Worm (Caenorhabditis elegans) whole organism, early embryonic: Measurements from ENCODE around the gene sri-67.
A peak's percentile ranks its signal among the peaks of the same experiment; 100 is the strongest.

Experiments
- B0310.2 ChIP-seq: sonication (generic microtip); optimal IDR thresholded peaks from 2 replicates; lab custom pipeline; 2016; ENCODE audit warnings: mild to moderate bottlenecking, missing genetic modification characterization, missing compliant biosample characterization
- F13C5.2 ChIP-seq: sonication (generic microtip); optimal IDR thresholded peaks from 2 replicates; lab custom pipeline; 2017; ENCODE audit warnings: mild to moderate bottlenecking, missing genetic modification characterization, inconsistent platforms, missing compliant biosample characterization
- aly-1 ChIP-seq: sonication (generic microtip); optimal IDR thresholded peaks from 2 replicates; lab custom pipeline; 2016; ENCODE audit warnings: missing genetic modification characterization, missing compliant biosample characterization
- ama-1 ChIP-seq: fragments of 150-350 bp; optimal IDR thresholded peaks from 2 replicates; lab custom pipeline; 2014
- ceh-13 ChIP-seq: fragments of 200-800 bp; sonication (Bioruptor generic); optimal IDR thresholded peaks from 2 replicates; lab custom pipeline; 2018; ENCODE audit warnings: mild to moderate bottlenecking, missing genetic modification characterization, missing compliant biosample characterization
- ceh-36 ChIP-seq: sonication (generic microtip); optimal IDR thresholded peaks from 2 replicates; lab custom pipeline; 2016; ENCODE audit warnings: missing genetic modification characterization, inconsistent platforms, missing compliant biosample characterization
- ets-7 ChIP-seq: sonication (generic microtip); optimal IDR thresholded peaks from 2 replicates; lab custom pipeline; 2016; ENCODE audit warnings: missing genotype, missing genetic modification characterization, missing compliant biosample characterization
- flt-1 ChIP-seq: fragments of 200-800 bp; sonication (Bioruptor generic); IDR thresholded peaks from 2 replicates; pipeline ENCODE4 v1.3.6; 2022; ENCODE audit warnings: missing genetic modification characterization, missing compliant biosample characterization
- hmbx-1 ChIP-seq: sonication (generic microtip); optimal IDR thresholded peaks from 2 replicates; lab custom pipeline; 2016; ENCODE audit warnings: mild to moderate bottlenecking, missing genetic modification characterization, missing compliant biosample characterization
- hmg-4 ChIP-seq: fragments of 200-800 bp; sonication (Bioruptor generic); optimal IDR thresholded peaks from 2 replicates; lab custom pipeline; 2018; ENCODE audit warnings: mild to moderate bottlenecking, missing genetic modification characterization, missing compliant biosample characterization
- hnd-1 ChIP-seq: sonication (generic microtip); optimal IDR thresholded peaks from 2 replicates; lab custom pipeline; 2016; ENCODE audit warnings: missing genetic modification characterization, missing compliant biosample characterization
- pes-1 ChIP-seq: fragments of 200-800 bp; sonication (Bioruptor generic); IDR thresholded peaks from 2 replicates; pipeline ENCODE4 v1.3.6; 2022; ENCODE audit warnings: missing genetic modification reagents, missing genetic modification characterization, missing compliant biosample characterization
- scrt-1 ChIP-seq: fragments of 200-800 bp; sonication (Bioruptor generic); IDR thresholded peaks from 2 replicates; pipeline ENCODE4 v1.3.6; 2022; ENCODE audit warnings: missing genetic modification characterization, missing compliant biosample characterization
- sea-1 ChIP-seq: fragments of 200-800 bp; sonication (Bioruptor generic); conservative IDR thresholded peaks from 2 replicates; pipeline ENCODE4 v1.3.6; 2022; ENCODE audit warnings: missing genetic modification characterization, missing compliant biosample characterization
- tbx-11 ChIP-seq: fragments of 200-800 bp; sonication (Bioruptor generic); IDR thresholded peaks from 2 replicates; pipeline ENCODE4 v1.3.6; 2022; ENCODE audit warnings: missing genetic modification characterization, missing compliant biosample characterization
- tbx-37 ChIP-seq: fragments of 200-800 bp; sonication (Bioruptor generic); conservative IDR thresholded peaks from 2 replicates; pipeline ENCODE4 v1.3.6; 2022; ENCODE audit warnings: missing genetic modification reagents, missing genetic modification characterization, missing compliant biosample characterization
- tra-4 ChIP-seq: sonication (generic microtip); optimal IDR thresholded peaks from 2 replicates; lab custom pipeline; 2017; ENCODE audit warnings: missing genetic modification characterization, missing compliant biosample characterization

sri-67 gene

DNA sequence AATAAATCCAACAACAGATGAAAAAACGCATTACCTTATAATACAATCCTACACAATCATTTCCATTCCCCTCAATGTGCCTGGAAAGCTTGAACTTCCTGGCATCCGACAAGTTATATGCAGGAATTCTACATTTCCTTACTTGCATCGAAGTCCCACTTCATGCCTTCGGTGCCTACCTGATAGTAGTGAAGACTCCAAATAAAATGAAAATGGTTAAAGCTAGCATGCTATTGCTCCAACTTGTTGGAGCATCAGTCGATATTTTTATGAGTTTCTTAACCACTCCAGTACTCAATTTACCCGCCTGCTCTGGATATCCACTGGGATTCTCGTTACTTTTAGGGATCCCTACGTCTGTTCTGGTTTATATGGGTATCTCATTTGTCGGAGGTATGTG, 22.2 kb upstream of the sri-67 start, which contains the start of gene srh-171:
srh-171 (plus strand) TSS at position 75 of the 400 bp plus-strand sequence.
- TF ChIP-seq F13C5.2 (no peak), hmg-4 (GFP tag; lab: Kevin White, UChicago) (no peak), ama-1 (lab: Kevin White, UChicago) (peak; percentile 78), aly-1 (no peak)

DNA sequence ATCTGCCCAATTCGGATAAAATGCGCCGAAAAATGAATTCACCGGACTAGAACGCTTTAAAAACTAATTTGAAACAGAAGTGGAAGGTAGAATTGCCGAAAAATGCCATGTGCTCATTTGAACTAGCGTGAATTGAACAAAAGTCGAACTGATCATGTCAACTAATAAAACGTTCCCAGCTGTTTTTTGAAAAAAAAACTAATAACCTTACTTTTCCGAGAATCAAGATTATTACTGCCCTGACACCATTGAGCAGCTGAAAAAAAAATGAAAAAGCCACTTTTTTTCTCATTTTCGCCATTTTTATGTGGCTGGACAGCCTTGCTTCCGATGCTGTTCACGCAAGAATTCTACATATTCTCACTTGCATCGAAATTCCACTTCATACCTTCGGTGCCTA, 14.8 kb upstream of the sri-67 start, which contains the start of gene srh-173:
srh-173 (plus strand) TSS at position 301 of the 400 bp plus-strand sequence.
- TF ChIP-seq ceh-13 (GFP tag; lab: Kevin White, UChicago) = no peak
- TF ChIP-seq tbx-11 (GFP tag; lab: Robert Waterston, UW) = no peak
- TF ChIP-seq tbx-37 (GFP tag; lab: Robert Waterston, UW) = no peak
- no peak for TF ChIP-seq sea-1 (GFP tag; lab: Robert Waterston, UW)
- TF ChIP-seq hmbx-1 (tag; lab: Kevin White, UChicago) = no peak
- no peak for TF ChIP-seq scrt-1
- TF ChIP-seq ets-7 (tag; lab: Kevin White, UChicago) = no peak
- no peak for TF ChIP-seq ama-1 (lab: Kevin White, UChicago)
- no peak for TF ChIP-seq hmg-4 (GFP tag; lab: Kevin White, UChicago)
- TF ChIP-seq B0310.2 (tag; lab: Kevin White, UChicago) = no peak
- no peak for TF ChIP-seq hnd-1

DNA sequence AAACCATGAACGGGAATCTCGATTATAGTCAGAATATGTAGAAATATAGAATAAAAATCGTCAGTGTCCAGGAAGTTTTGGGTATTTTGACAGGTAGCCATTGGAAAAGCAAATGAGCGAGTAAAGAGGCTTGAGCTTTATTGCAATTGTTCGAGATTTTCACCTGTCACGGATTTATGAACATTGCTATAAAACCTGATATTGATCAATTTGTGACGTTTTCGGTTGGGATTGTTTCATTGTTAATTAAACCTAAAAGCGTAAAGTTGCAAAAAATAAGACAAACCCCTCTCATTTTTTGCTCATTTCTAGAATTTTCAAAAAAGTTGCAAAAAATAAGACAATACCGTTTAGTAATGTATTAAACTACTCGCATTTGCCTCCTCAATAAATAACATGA, 9.6 kb upstream of the sri-67 start, which contains the start of gene srh-183:
srh-183 (minus strand) TSS at position 101 of the 400 bp plus-strand sequence.
- TF ChIP-seq tbx-37 (GFP tag; lab: Robert Waterston, UW) = no peak
- no peak for TF ChIP-seq ets-7 (tag; lab: Kevin White, UChicago)

DNA sequence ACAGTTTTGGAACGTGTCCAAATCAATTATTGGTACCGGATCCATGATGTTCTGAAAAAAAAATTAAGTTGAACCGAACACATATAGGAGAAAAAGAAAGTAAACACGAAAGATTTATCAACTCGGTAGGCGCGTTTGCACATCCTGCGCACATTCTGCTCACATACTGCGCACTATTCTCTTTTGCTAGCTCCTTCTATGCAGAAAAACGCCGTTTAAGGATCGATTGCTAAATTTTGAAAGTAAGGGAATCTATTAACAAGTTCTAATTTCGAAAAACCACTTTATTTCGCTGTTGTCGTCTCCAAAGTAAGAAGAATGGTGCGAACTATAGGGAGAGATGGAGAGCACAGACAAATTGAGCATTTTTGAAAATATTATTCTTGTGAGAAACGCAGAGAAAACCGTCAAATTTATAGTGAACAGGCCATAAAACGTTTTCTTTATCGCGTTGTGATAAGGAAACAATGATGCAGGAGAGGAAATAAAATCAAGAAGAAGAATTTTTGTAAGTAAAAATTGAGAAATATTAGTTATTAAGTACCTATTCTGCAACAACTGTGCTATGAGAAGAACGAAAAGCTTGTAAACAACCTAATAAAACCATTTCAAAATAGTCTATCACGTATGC, 5.8 kb upstream of the sri-67 start, which contains the start of gene Y60A3A.24:
Y60A3A.24 (minus strand) TSS at position 51 of the 631 bp plus-strand sequence.
- TF ChIP-seq aly-1 = no peak
- no peak for TF ChIP-seq F13C5.2
- TF ChIP-seq B0310.2 (tag; lab: Kevin White, UChicago) = no peak
- TF ChIP-seq sea-1 (GFP tag; lab: Robert Waterston, UW) = no peak
- TF ChIP-seq hmg-4 (GFP tag; lab: Kevin White, UChicago) = no peak
- TF ChIP-seq ceh-13 (GFP tag; lab: Kevin White, UChicago) = no peak
- TF ChIP-seq tbx-11 (GFP tag; lab: Robert Waterston, UW) = no peak
- no peak for TF ChIP-seq flt-1 (GFP tag; lab: Robert Waterston, UW)
- TF ChIP-seq scrt-1 = no peak
- no peak for TF ChIP-seq tbx-37 (GFP tag; lab: Robert Waterston, UW)
- no peak for TF ChIP-seq tra-4 (tag; lab: Kevin White, UChicago)
- no peak for TF ChIP-seq ets-7 (tag; lab: Kevin White, UChicago)
- no peak for TF ChIP-seq ceh-36 (tag; lab: Kevin White, UChicago)

DNA sequence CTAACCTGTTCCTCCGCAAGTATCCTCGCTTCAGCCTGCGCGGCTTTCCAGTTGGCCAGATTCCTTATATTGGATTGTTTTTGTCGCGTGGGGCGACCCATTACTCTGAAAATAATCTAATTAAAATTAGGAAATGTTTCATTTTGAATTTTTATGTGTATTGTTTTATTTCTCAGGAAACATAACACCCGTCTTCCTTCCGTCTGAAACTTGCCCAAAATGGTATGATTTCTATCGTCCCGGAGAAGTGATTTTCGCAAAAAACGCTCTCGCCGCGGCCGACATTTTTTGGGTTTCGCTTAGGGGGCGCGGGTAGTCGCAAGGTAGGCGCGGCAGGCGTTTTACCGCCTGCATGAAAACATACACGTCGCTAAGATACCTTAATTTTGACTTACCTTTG, 1.6 kb upstream of the sri-67 start, which contains the start of gene clec-260:
clec-260 (minus strand) TSS at position 101 of the 400 bp plus-strand sequence.
- TF ChIP-seq flt-1 (GFP tag; lab: Robert Waterston, UW) = no peak
- no peak for TF ChIP-seq tbx-37 (GFP tag; lab: Robert Waterston, UW)
- TF ChIP-seq aly-1 = no peak
- TF ChIP-seq tbx-11 (GFP tag; lab: Robert Waterston, UW) = no peak
- TF ChIP-seq scrt-1 = no peak
- TF ChIP-seq ceh-13 (GFP tag; lab: Kevin White, UChicago) = no peak
- no peak for TF ChIP-seq hmbx-1 (tag; lab: Kevin White, UChicago)
- TF ChIP-seq sea-1 (GFP tag; lab: Robert Waterston, UW) = no peak
- TF ChIP-seq ceh-36 (tag; lab: Kevin White, UChicago) = no peak
- no peak for TF ChIP-seq ets-7 (tag; lab: Kevin White, UChicago)
- no peak for TF ChIP-seq hnd-1

DNA sequence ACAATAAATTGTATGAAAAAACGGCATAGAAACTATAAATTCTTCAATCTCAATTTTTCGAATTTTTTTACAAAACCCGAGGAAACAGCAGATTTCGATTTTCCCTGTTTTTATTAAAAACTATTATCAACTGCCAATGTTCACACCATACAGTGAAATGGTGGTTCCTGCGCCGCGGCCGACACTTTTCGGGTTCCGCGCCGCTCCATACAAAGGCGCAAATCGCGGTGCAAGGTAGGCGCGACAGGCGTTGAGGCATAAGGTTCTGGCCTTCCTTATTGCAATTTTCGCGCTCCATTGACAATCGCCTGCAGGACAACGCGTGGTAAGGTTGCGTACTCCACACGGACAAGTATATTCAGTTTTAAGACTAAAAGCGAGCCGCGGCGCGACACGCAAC, 996 bp upstream of the sri-67 start:
- TF ChIP-seq aly-1 (no peak), ceh-36 (tag; lab: Kevin White, UChicago) (no peak), sea-1 (GFP tag; lab: Robert Waterston, UW) (no peak), scrt-1 (no peak), ceh-13 (GFP tag; lab: Kevin White, UChicago) (no peak)

DNA sequence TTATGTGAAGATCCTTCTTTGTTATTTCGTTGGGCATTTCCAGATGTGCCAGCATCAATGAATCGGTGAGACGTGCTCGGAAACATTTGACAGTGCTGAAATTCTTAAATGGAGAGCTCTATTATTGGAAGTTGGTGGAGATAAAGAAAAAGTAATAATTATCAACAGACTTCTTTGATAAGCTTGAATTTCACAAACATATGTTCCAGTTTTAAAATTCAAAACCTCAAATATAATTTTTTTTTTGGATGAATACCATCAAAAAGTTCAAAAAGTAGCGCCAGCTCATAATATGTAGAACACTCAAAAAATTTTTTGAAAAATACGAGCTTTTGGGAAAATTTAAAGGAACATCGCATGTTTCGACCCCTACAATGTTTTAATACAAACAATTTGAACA, 6.3 kb downstream of the sri-67 start, which contains the start of gene Y60A3A.25:
Y60A3A.25 (minus strand) TSS at position 101 of the 400 bp plus-strand sequence.
- no peak for TF ChIP-seq aly-1

DNA sequence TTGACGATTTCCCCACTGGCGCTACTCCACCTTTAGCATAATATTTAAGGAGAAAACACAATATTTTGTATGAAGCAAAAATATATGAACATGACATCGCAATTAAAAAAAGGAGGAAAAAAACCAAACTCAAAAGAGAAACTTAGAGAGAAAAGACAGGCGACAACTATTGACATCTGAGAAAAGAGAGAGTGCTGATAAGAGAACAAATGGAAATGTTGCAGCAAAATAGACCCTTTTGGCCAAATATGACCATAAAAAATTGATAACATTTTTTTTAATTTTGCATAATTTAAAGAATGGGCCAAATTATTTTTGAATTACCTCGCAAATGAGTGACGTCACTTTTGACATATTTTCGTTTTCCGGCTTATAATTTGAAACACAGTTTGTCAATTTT, 6.9 kb downstream of the sri-67 start:
- TF ChIP-seq F13C5.2 = no peak
- no peak for TF ChIP-seq aly-1
- TF ChIP-seq tbx-11 (GFP tag; lab: Robert Waterston, UW) = no peak
- TF ChIP-seq ets-7 (tag; lab: Kevin White, UChicago) = no peak
- TF ChIP-seq hmg-4 (GFP tag; lab: Kevin White, UChicago) = no peak
- TF ChIP-seq ama-1 (lab: Kevin White, UChicago) = no peak
- no peak for TF ChIP-seq pes-1 (GFP tag; lab: Robert Waterston, UW)

DNA sequence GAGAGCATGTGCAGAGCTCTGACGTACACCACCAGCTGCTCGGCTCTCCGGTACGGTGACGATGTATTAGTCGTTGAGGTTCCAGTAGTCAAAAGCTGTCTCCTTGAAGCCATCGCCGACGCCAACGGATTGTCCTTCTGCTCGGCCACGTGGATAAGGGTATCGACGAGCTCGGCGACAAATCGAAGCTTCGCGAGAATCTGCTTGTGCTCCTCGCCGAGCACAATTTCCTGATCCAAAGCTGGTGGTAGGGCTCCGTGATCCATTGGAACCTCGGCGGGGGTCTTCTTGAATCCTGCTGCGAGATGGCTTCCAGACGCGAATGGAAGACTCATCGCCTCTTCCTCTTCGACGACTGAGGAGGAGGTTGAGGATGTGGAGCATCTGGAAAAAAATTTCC, 9.7 kb downstream of the sri-67 start:
- TF ChIP-seq tbx-37 (GFP tag; lab: Robert Waterston, UW) (no peak), ama-1 (lab: Kevin White, UChicago) (no peak), ets-7 (tag; lab: Kevin White, UChicago) (no peak), B0310.2 (tag; lab: Kevin White, UChicago) (no peak), tra-4 (tag; lab: Kevin White, UChicago) (no peak), hnd-1 (no peak), F13C5.2 (no peak), flt-1 (GFP tag; lab: Robert Waterston, UW) (no peak), ceh-36 (tag; lab: Kevin White, UChicago) (no peak), ceh-13 (GFP tag; lab: Kevin White, UChicago) (no peak), hmbx-1 (tag; lab: Kevin White, UChicago) (no peak), scrt-1 (no peak), sea-1 (GFP tag; lab: Robert Waterston, UW) (no peak), hmg-4 (GFP tag; lab: Kevin White, UChicago) (no peak), tbx-11 (GFP tag; lab: Robert Waterston, UW) (no peak), pes-1 (GFP tag; lab: Robert Waterston, UW) (no peak), aly-1 (no peak)
